Worm (Caenorhabditis elegans) whole organism, L3 larva: ENCODE results near the gene pks-1.

ENCODE experiments used
- R02D3.7 ChIP-seq: fragments of 150-350 bp; optimal IDR thresholded peaks from 2 replicates; lab custom pipeline; 2014; ENCODE audit warnings: missing biosample characterization, missing genetic modification characterization
- ZK546.5 ChIP-seq: sonication (generic microtip); optimal IDR thresholded peaks from 2 replicates; lab custom pipeline; 2017; ENCODE audit warnings: missing biosample characterization, missing genetic modification characterization
- aly-2 ChIP-seq: fragments of 150-350 bp; optimal IDR thresholded peaks from 2 replicates; lab custom pipeline; 2014; ENCODE audit warnings: missing biosample characterization, missing genetic modification characterization
- ama-1 ChIP-seq: fragments of 150-350 bp; optimal IDR thresholded peaks from 2 replicates; lab custom pipeline; 2018
- ceh-16 ChIP-seq: sonication (generic microtip); optimal IDR thresholded peaks from 2 replicates; lab custom pipeline; 2017; ENCODE audit warnings: missing biosample characterization, missing genetic modification characterization
- ceh-28 ChIP-seq: fragments of 150-350 bp; optimal IDR thresholded peaks from 2 replicates; lab custom pipeline; 2014; ENCODE audit warnings: missing biosample characterization, missing genetic modification reagents, missing genetic modification characterization
- ceh-82 ChIP-seq: fragments of 150-350 bp; optimal IDR thresholded peaks from 2 replicates; lab custom pipeline; 2014; ENCODE audit warnings: missing biosample characterization, missing genetic modification characterization
- ceh-9 ChIP-seq: sonication (generic microtip); optimal IDR thresholded peaks from 2 replicates; lab custom pipeline; 2018; ENCODE audit warnings: missing biosample characterization, missing genetic modification characterization
- daf-12 ChIP-seq: fragments of 150-350 bp; optimal IDR thresholded peaks from 2 replicates; lab custom pipeline; 2014; ENCODE audit warnings: missing biosample characterization, missing genetic modification reagents, missing genetic modification characterization
- egl-27 ChIP-seq: sonication (generic microtip); optimal IDR thresholded peaks from 4 replicates; lab custom pipeline; 2017; ENCODE audit warnings: missing biosample characterization, missing genetic modification reagents, missing genetic modification characterization
- egl-5 ChIP-seq: fragments of 150-350 bp; optimal IDR thresholded peaks from 2 replicates; lab custom pipeline; 2017; ENCODE audit warnings: missing biosample characterization, missing genetic modification reagents, missing genetic modification characterization, inconsistent platforms
- elt-1 ChIP-seq: fragments of 150-350 bp; optimal IDR thresholded peaks from 2 replicates; lab custom pipeline; 2014; ENCODE audit warnings: missing biosample characterization, missing genetic modification characterization
- elt-2 ChIP-seq: sonication (generic microtip); optimal IDR thresholded peaks from 2 replicates; lab custom pipeline; 2016; ENCODE audit warnings: missing genetic modification reagents, mild to moderate bottlenecking, missing genetic modification characterization, missing compliant biosample characterization
- elt-3 ChIP-seq, 3 experiments: fragments of 150-350 bp in 1 of 3; sonication (generic microtip) in 2 of 3; optimal IDR thresholded peaks; 2 replicates in 2 of 3; 4 replicates in 1 of 3; lab custom pipeline; 2014 to 2017; ENCODE audit warnings: missing biosample characterization in 3 of 3, missing genetic modification characterization in 3 of 3
- eor-1 ChIP-seq, 2 experiments: fragments of 150-350 bp; optimal IDR thresholded peaks; 2 replicates each; lab custom pipeline; 2014 to 2018; ENCODE audit warnings: missing biosample characterization in 2 of 2, missing genetic modification characterization in 2 of 2
- fkh-10 ChIP-seq: sonication (generic microtip); optimal IDR thresholded peaks from 2 replicates; lab custom pipeline; 2017; ENCODE audit warnings: missing biosample characterization, missing genetic modification reagents, missing genetic modification characterization
- fkh-2 ChIP-seq: fragments of 150-350 bp; optimal IDR thresholded peaks from 2 replicates; lab custom pipeline; 2014; ENCODE audit warnings: missing biosample characterization, missing genetic modification reagents, missing genetic modification characterization
- fos-1 ChIP-seq: fragments of 150-350 bp; optimal IDR thresholded peaks from 2 replicates; lab custom pipeline; 2014; ENCODE audit warnings: missing biosample characterization, missing genetic modification characterization
- hmg-11 ChIP-seq: sonication (generic microtip); optimal IDR thresholded peaks from 2 replicates; lab custom pipeline; 2016; ENCODE audit warnings: missing genetic modification characterization, missing compliant biosample characterization
- jun-1 ChIP-seq: fragments of 150-350 bp; optimal IDR thresholded peaks from 2 replicates; lab custom pipeline; 2014; ENCODE audit warnings: missing biosample characterization, missing genetic modification reagents, missing genetic modification characterization
- lin-15B ChIP-seq: fragments of 150-350 bp; optimal IDR thresholded peaks from 2 replicates; lab custom pipeline; 2014; ENCODE audit warnings: missing biosample characterization, missing genetic modification characterization
- lin-39 ChIP-seq: fragments of 150-350 bp; optimal IDR thresholded peaks from 2 replicates; lab custom pipeline; 2018; ENCODE audit warnings: missing biosample characterization, missing genetic modification reagents, missing genetic modification characterization
- lsy-12 ChIP-seq: sonication (generic microtip); optimal IDR thresholded peaks from 2 replicates; lab custom pipeline; 2016; ENCODE audit warnings: mild to moderate bottlenecking, missing genetic modification characterization, missing compliant biosample characterization
- mdl-1 ChIP-seq: fragments of 150-350 bp; optimal IDR thresholded peaks from 2 replicates; lab custom pipeline; 2014; ENCODE audit warnings: missing biosample characterization, missing genetic modification characterization
- mml-1 ChIP-seq: fragments of 150-350 bp; sonication (generic microtip); optimal IDR thresholded peaks from 3 replicates; lab custom pipeline; 2014; ENCODE audit warnings: missing biosample characterization, missing genetic modification characterization
- nfya-1 ChIP-seq: sonication (generic microtip); optimal IDR thresholded peaks from 2 replicates; lab custom pipeline; 2017; ENCODE audit warnings: missing genetic modification characterization, mild to moderate bottlenecking, missing compliant biosample characterization, antibody characterized with exemption, moderate library complexity; ENCODE audit not compliant: insufficient read depth
- nhr-11 ChIP-seq: fragments of 150-350 bp; optimal IDR thresholded peaks from 2 replicates; lab custom pipeline; 2014; ENCODE audit warnings: missing biosample characterization, missing genetic modification characterization
- nhr-12 ChIP-seq: fragments of 150-350 bp; optimal IDR thresholded peaks from 2 replicates; lab custom pipeline; 2014; ENCODE audit warnings: missing biosample characterization, missing genetic modification characterization
- nhr-23 ChIP-seq: fragments of 150-350 bp; optimal IDR thresholded peaks from 2 replicates; lab custom pipeline; 2014; ENCODE audit warnings: missing biosample characterization, missing genetic modification reagents, missing genetic modification characterization
- nhr-237 ChIP-seq: fragments of 150-350 bp; optimal IDR thresholded peaks from 2 replicates; lab custom pipeline; 2014; ENCODE audit warnings: missing biosample characterization, missing genetic modification characterization
- nhr-25 ChIP-seq: sonication (generic microtip); optimal IDR thresholded peaks from 2 replicates; lab custom pipeline; 2017; ENCODE audit warnings: missing biosample characterization, missing genetic modification characterization
- nhr-28 ChIP-seq: fragments of 150-350 bp; optimal IDR thresholded peaks from 2 replicates; lab custom pipeline; 2014; ENCODE audit warnings: missing biosample characterization, missing genetic modification characterization
- nhr-43 ChIP-seq: sonication (generic microtip); optimal IDR thresholded peaks from 2 replicates; lab custom pipeline; 2016; ENCODE audit warnings: mild to moderate bottlenecking, missing genetic modification characterization, missing compliant biosample characterization; ENCODE audit not compliant: poor library complexity, severe bottlenecking
- nhr-67 ChIP-seq: fragments of 150-350 bp; optimal IDR thresholded peaks from 2 replicates; lab custom pipeline; 2014; ENCODE audit warnings: missing biosample characterization, missing genetic modification characterization
- nhr-76 ChIP-seq: fragments of 150-350 bp; sonication (generic microtip); optimal IDR thresholded peaks from 5 replicates; lab custom pipeline; 2014; ENCODE audit warnings: missing biosample characterization, missing genetic modification characterization
- nhr-77 ChIP-seq: fragments of 150-350 bp; optimal IDR thresholded peaks from 2 replicates; lab custom pipeline; 2014; ENCODE audit warnings: missing biosample characterization, missing genetic modification characterization
- pha-4 ChIP-seq: fragments of 150-350 bp; optimal IDR thresholded peaks from 2 replicates; lab custom pipeline; 2014; ENCODE audit warnings: missing biosample characterization, missing genetic modification reagents, missing genetic modification characterization
- pqm-1 ChIP-seq: fragments of 150-350 bp; optimal IDR thresholded peaks from 2 replicates; lab custom pipeline; 2017; ENCODE audit warnings: missing biosample characterization, missing genetic modification characterization, inconsistent platforms
- sea-2 ChIP-seq: fragments of 150-350 bp; sonication (generic microtip); optimal IDR thresholded peaks from 4 replicates; lab custom pipeline; 2014; ENCODE audit warnings: missing biosample characterization, missing genetic modification reagents, missing genetic modification characterization
- skn-1 ChIP-seq: fragments of 150-350 bp; optimal IDR thresholded peaks from 2 replicates; lab custom pipeline; 2014; ENCODE audit warnings: missing biosample characterization, missing genetic modification characterization
- tbx-2 ChIP-seq: sonication (generic microtip); optimal IDR thresholded peaks from 2 replicates; lab custom pipeline; 2016; ENCODE audit warnings: mild to moderate bottlenecking, missing genetic modification characterization, missing compliant biosample characterization
- unc-39 ChIP-seq: sonication (generic microtip); optimal IDR thresholded peaks from 4 replicates; lab custom pipeline; 2017; ENCODE audit warnings: missing biosample characterization, missing genetic modification characterization
- unc-62 ChIP-seq: fragments of 150-350 bp; sonication (generic microtip); optimal IDR thresholded peaks from 4 replicates; lab custom pipeline; 2014; ENCODE audit warnings: missing biosample characterization, missing genetic modification reagents, missing genetic modification characterization
- zag-1 ChIP-seq: fragments of 150-350 bp; optimal IDR thresholded peaks from 2 replicates; lab custom pipeline; 2014; ENCODE audit warnings: missing biosample characterization, missing genetic modification characterization
- ztf-11 ChIP-seq: fragments of 150-350 bp; optimal IDR thresholded peaks from 2 replicates; lab custom pipeline; 2014; ENCODE audit warnings: missing biosample characterization, missing genetic modification characterization

Gene pks-1

ce11 chrX:5477597-5477996 lies 64.0 kb downstream of the pks-1 start:
- TF ChIP-seq elt-2 (peak; percentile 20), lin-15B (tag; lab: Kevin White, UChicago) (no peak), mml-1 (tag; lab: Kevin White, UChicago) (no peak), pqm-1 (peak; percentile 37), R02D3.7 (tag; lab: Kevin White, UChicago) (no peak), pha-4 (peak; percentile 60), egl-27 (tag; lab: Kevin White, UChicago) (no peak)

ce11 chrX:5478875-5479274 lies 65.3 kb downstream of the pks-1 start:
- peak; percentile 4 for TF ChIP-seq nhr-23 (tag; lab: Kevin White, UChicago)
- no peak for TF ChIP-seq nhr-76
- TF ChIP-seq sea-2 (GFP tag; lab: Kevin White, UChicago) = no peak
- TF ChIP-seq elt-1 (tag; lab: Kevin White, UChicago) = peak; percentile 79

ce11 chrX:5479300-5479811 lies 65.7 kb downstream of the pks-1 start, which contains the start of gene dlg-1:
TSS of gene dlg-1 (plus strand) at chrX:5479700.
- TF ChIP-seq R02D3.7 (tag; lab: Kevin White, UChicago) (no peak), pha-4 (peak; percentile 73), elt-2 (peak; percentile 69)

- no peak for TF ChIP-seq daf-12
- TF ChIP-seq aly-2 (tag; lab: Kevin White, UChicago) = no peak
- TF ChIP-seq hmg-11 (tag; lab: Kevin White, UChicago) = no peak
- TF ChIP-seq nhr-25 (tag; lab: Kevin White, UChicago) = peak; percentile 37
- no peak for TF ChIP-seq nhr-12 (tag; lab: Kevin White, UChicago)
- no peak for TF ChIP-seq ztf-11
- no peak for TF ChIP-seq ceh-9 (tag; lab: Kevin White, UChicago)
- no peak for TF ChIP-seq skn-1
- peak; percentile 82 for TF ChIP-seq jun-1
- TF ChIP-seq nhr-43 (tag; lab: Kevin White, UChicago) = no peak
- TF ChIP-seq fkh-10 (GFP tag; lab: Kevin White, UChicago) = no peak
- TF ChIP-seq R02D3.7 (tag; lab: Kevin White, UChicago) = no peak
- TF ChIP-seq lin-39 (tag; lab: Kevin White, UChicago) = no peak
- TF ChIP-seq nhr-28 (tag; lab: Kevin White, UChicago) = no peak
- TF ChIP-seq ceh-28 (tag; lab: Kevin White, UChicago) = no peak
- TF ChIP-seq egl-5 (tag; lab: Kevin White, UChicago) = no peak
- no peak for TF ChIP-seq nhr-11 (tag; lab: Kevin White, UChicago)
- no peak for TF ChIP-seq mdl-1 (tag; lab: Kevin White, UChicago)
- TF ChIP-seq elt-2 = peak; percentile 75
- TF ChIP-seq elt-1 (tag; lab: Kevin White, UChicago) = no peak
- TF ChIP-seq zag-1 (tag; lab: Kevin White, UChicago) = no peak
- peak; percentile 75 for TF ChIP-seq fos-1 (tag; lab: Kevin White, UChicago)
- no peak for TF ChIP-seq mml-1 (tag; lab: Kevin White, UChicago)
- TF ChIP-seq ZK546.5 (tag; lab: Kevin White, UChicago) = no peak
- peak; percentile 64 for TF ChIP-seq pha-4
- TF ChIP-seq ceh-82 (tag; lab: Kevin White, UChicago) = no peak
- TF ChIP-seq sea-2 (GFP tag; lab: Kevin White, UChicago) = no peak
- TF ChIP-seq tbx-2 (tag; lab: Kevin White, UChicago) = no peak
- TF ChIP-seq ama-1 (lab: Kevin White, UChicago) = no peak
- no peak for TF ChIP-seq nhr-76
- TF ChIP-seq nhr-77 = no peak
- no peak for TF ChIP-seq elt-3 (tag; optimal IDR thresholded peaks at IDR 0.05; lab: Kevin White, UChicago)
- no peak for TF ChIP-seq nfya-1 (tag; lab: Kevin White, UChicago)
- no peak for TF ChIP-seq egl-27 (tag; lab: Kevin White, UChicago)
- TF ChIP-seq ceh-16 (tag; lab: Kevin White, UChicago) = no peak
- no peak for TF ChIP-seq nhr-67 (tag; lab: Kevin White, UChicago)
- TF ChIP-seq unc-62 (GFP tag; lab: Kevin White, UChicago) = no peak
- TF ChIP-seq unc-39 (tag; lab: Kevin White, UChicago) = no peak
- TF ChIP-seq lsy-12 (tag; lab: Kevin White, UChicago) = no peak
- no peak for TF ChIP-seq fkh-2 (tag; lab: Kevin White, UChicago)
- peak; percentile 27 for TF ChIP-seq nhr-23 (tag; lab: Kevin White, UChicago)
- TF ChIP-seq pqm-1 = peak; percentile 70
- no peak for TF ChIP-seq eor-1 (tag; optimal IDR thresholded peaks at IDR 0.05; lab: Kevin White, UChicago)
- no peak for TF ChIP-seq nhr-237
- no peak for TF ChIP-seq lin-15B (tag; lab: Kevin White, UChicago)
These were observed 66.4 kb downstream of the pks-1 start for ce11 chrX:5479876-5480580.
